Fruit fly (Drosophila melanogaster) whole organism, wandering third instar larva: ENCODE results near the gene TTLL1A.
A peak's percentile ranks its signal among the peaks of the same experiment; 100 is the strongest.

Source experiments
- Dfd ChIP-seq: fragments of >200 bp; optimal IDR thresholded peaks from 2 replicates; lab custom pipeline; 2017; ENCODE audit warnings: missing biosample characterization, missing genetic modification characterization
- psq ChIP-seq: fragments of 200-800 bp; sonication (Bioruptor generic); optimal IDR thresholded peaks from 3 replicates; lab custom pipeline; 2017; ENCODE audit warnings: missing biosample characterization, mild to moderate bottlenecking, missing genetic modification characterization, moderate library complexity

dm6 chrX:17178484-17178921, 23.9 kb downstream of the TTLL1A start:
- peak; percentile 94 for TF ChIP-seq Dfd (GFP tag; lab: Kevin White, UChicago)
- TF ChIP-seq psq (GFP tag; lab: Kevin White, UChicago) = no peak
